Worm (Caenorhabditis elegans) whole organism, L4 larva: ENCODE measurements around the gene ain-1.
A peak's percentile ranks its signal among the peaks of the same experiment; 100 is the strongest.

Experiments used
- F37D6.2 ChIP-seq: sonication (generic microtip); optimal IDR thresholded peaks from 2 replicates; lab custom pipeline; 2016; ENCODE audit warnings: mild to moderate bottlenecking, missing genetic modification characterization, missing compliant biosample characterization
- R02D3.7 ChIP-seq: fragments of 150-350 bp; sonication (generic microtip); optimal IDR thresholded peaks from 3 replicates; lab custom pipeline; 2014; ENCODE audit warnings: missing biosample characterization, missing genetic modification characterization
- Y105C5A.15 ChIP-seq: fragments of 200-800 bp; sonication (Bioruptor generic); IDR thresholded peaks from 2 replicates; pipeline ENCODE4 v1.3.6; 2022; ENCODE audit warnings: missing genetic modification characterization, missing compliant biosample characterization
- Y48G9A.11 ChIP-seq: fragments of 200-800 bp; sonication (Bioruptor generic); IDR thresholded peaks from 2 replicates; pipeline ENCODE4 v1.3.6; 2022; ENCODE audit warnings: missing genetic modification reagents, missing genetic modification characterization, missing compliant biosample characterization
- Y75B8A.6 ChIP-seq: fragments of 200-800 bp; sonication (Bioruptor generic); IDR thresholded peaks from 2 replicates; pipeline ENCODE4 v1.3.6; 2022; ENCODE audit warnings: missing genetic modification reagents, missing genetic modification characterization, missing compliant biosample characterization
- ZK337.2 ChIP-seq: fragments of 200-800 bp; sonication (Bioruptor generic); IDR thresholded peaks from 2 replicates; pipeline ENCODE4 v1.3.6; 2022; ENCODE audit warnings: missing genetic modification reagents, missing genetic modification characterization, missing compliant biosample characterization
- ZK546.5 ChIP-seq, 2 experiments: sonication (generic microtip); optimal IDR thresholded peaks; 2 replicates each; lab custom pipeline; 2017; ENCODE audit warnings: missing biosample characterization in 2 of 2, missing genetic modification characterization in 2 of 2
- aly-2 ChIP-seq: sonication (generic microtip); optimal IDR thresholded peaks from 2 replicates; lab custom pipeline; 2018; ENCODE audit warnings: missing biosample characterization, missing genetic modification characterization
- ama-1 ChIP-seq: fragments of 150-350 bp; optimal IDR thresholded peaks from 2 replicates; lab custom pipeline; 2014; ENCODE audit warnings: inconsistent platforms, mixed read lengths
- arid-1 ChIP-seq: fragments of 200-800 bp; sonication (Bioruptor generic); conservative IDR thresholded peaks from 2 replicates; pipeline ENCODE4 v1.3.6; 2022; ENCODE audit warnings: missing genetic modification reagents, missing genetic modification characterization, missing compliant biosample characterization
- attf-4 ChIP-seq: sonication (generic microtip); optimal IDR thresholded peaks from 3 replicates; lab custom pipeline; 2017; ENCODE audit warnings: missing biosample characterization, missing genetic modification characterization
- ceh-28 ChIP-seq: fragments of 150-350 bp; optimal IDR thresholded peaks from 2 replicates; lab custom pipeline; 2014; ENCODE audit warnings: missing biosample characterization, missing genetic modification reagents, missing genetic modification characterization
- ceh-82 ChIP-seq: sonication (generic microtip); optimal IDR thresholded peaks from 2 replicates; lab custom pipeline; 2017; ENCODE audit warnings: missing biosample characterization, missing genetic modification characterization
- ces-1 ChIP-seq: fragments of 150-350 bp; sonication (generic microtip); optimal IDR thresholded peaks from 4 replicates; lab custom pipeline; 2014; ENCODE audit warnings: missing biosample characterization, missing genetic modification reagents, missing genetic modification characterization
- daf-12 ChIP-seq: fragments of 150-350 bp; optimal IDR thresholded peaks from 2 replicates; lab custom pipeline; 2014; ENCODE audit warnings: missing biosample characterization, missing genetic modification reagents, missing genetic modification characterization
- daf-19 ChIP-seq: fragments of 200-800 bp; sonication (Bioruptor generic); conservative IDR thresholded peaks from 2 replicates; pipeline ENCODE4 v1.3.6; 2022; ENCODE audit warnings: missing genetic modification characterization, missing compliant biosample characterization
- dmd-8 ChIP-seq: fragments of 200-800 bp; sonication (Bioruptor generic); IDR thresholded peaks from 2 replicates; pipeline ENCODE4 v1.3.6; 2022; ENCODE audit warnings: missing genetic modification characterization, missing compliant biosample characterization
- duxl-1 ChIP-seq: sonication (generic microtip); optimal IDR thresholded peaks from 2 replicates; lab custom pipeline; 2016; ENCODE audit warnings: mild to moderate bottlenecking, missing genetic modification characterization, moderate library complexity, missing compliant biosample characterization; ENCODE audit not compliant: poor library complexity
- dve-1 ChIP-seq: sonication (generic microtip); optimal IDR thresholded peaks from 2 replicates; lab custom pipeline; 2017; ENCODE audit warnings: antibody characterized with exemption, mild to moderate bottlenecking, missing genetic modification characterization, missing compliant biosample characterization; ENCODE audit not compliant: insufficient read depth
- egl-27 ChIP-seq: sonication (generic microtip); optimal IDR thresholded peaks from 3 replicates; lab custom pipeline; 2017; ENCODE audit warnings: missing biosample characterization, missing genetic modification reagents, missing genetic modification characterization
- fkh-10 ChIP-seq: fragments of 150-350 bp; optimal IDR thresholded peaks from 2 replicates; lab custom pipeline; 2014; ENCODE audit warnings: missing biosample characterization, missing genetic modification reagents, missing genetic modification characterization
- gei-8 ChIP-seq: fragments of 200-800 bp; sonication (Bioruptor generic); optimal IDR thresholded peaks from 2 replicates; lab custom pipeline; 2018; ENCODE audit warnings: mild to moderate bottlenecking, missing genetic modification characterization, missing compliant biosample characterization
- lim-7 ChIP-seq: fragments of 200-800 bp; sonication (Bioruptor generic); IDR thresholded peaks from 2 replicates; pipeline ENCODE4 v1.3.6; 2022; ENCODE audit warnings: missing genetic modification characterization, missing compliant biosample characterization
- lin-13 ChIP-seq: fragments of 150-350 bp; optimal IDR thresholded peaks from 2 replicates; lab custom pipeline; 2014; ENCODE audit warnings: missing biosample characterization, missing genetic modification reagents, missing genetic modification characterization
- lin-29 ChIP-seq: fragments of 200-800 bp; sonication (Bioruptor generic); IDR thresholded peaks from 2 replicates; pipeline ENCODE4 v1.3.6; 2022; ENCODE audit warnings: missing genetic modification reagents, missing genetic modification characterization, missing compliant biosample characterization
- lin-38 ChIP-seq: fragments of 200-800 bp; sonication (Bioruptor generic); IDR thresholded peaks from 2 replicates; pipeline ENCODE4 v1.3.6; 2022; ENCODE audit warnings: missing genetic modification reagents, missing genetic modification characterization, missing compliant biosample characterization
- lir-3 ChIP-seq: sonication (generic microtip); optimal IDR thresholded peaks from 2 replicates; lab custom pipeline; 2016; ENCODE audit warnings: mild to moderate bottlenecking, missing genetic modification characterization, missing compliant biosample characterization
- madf-5 ChIP-seq, 2 experiments: fragments of 200-800 bp; sonication (Bioruptor generic); IDR thresholded peaks; 2 replicates each; pipeline ENCODE4 v1.3.6; 2022; ENCODE audit warnings: missing compliant biosample characterization in 2 of 2, missing genetic modification characterization in 2 of 2
- madf-9 ChIP-seq: fragments of 200-800 bp; sonication (Bioruptor generic); conservative IDR thresholded peaks from 2 replicates; pipeline ENCODE4 v1.3.6; 2022; ENCODE audit warnings: missing genetic modification reagents, missing genetic modification characterization, missing compliant biosample characterization
- mxl-3 ChIP-seq: fragments of 200-800 bp; sonication (Bioruptor generic); optimal IDR thresholded peaks from 2 replicates; lab custom pipeline; 2018; ENCODE audit warnings: mild to moderate bottlenecking, missing genetic modification characterization, missing compliant biosample characterization
- nhr-11 ChIP-seq: fragments of 150-350 bp; optimal IDR thresholded peaks from 2 replicates; lab custom pipeline; 2014; ENCODE audit warnings: missing biosample characterization, missing genetic modification characterization
- nhr-25 ChIP-seq: sonication (generic microtip); optimal IDR thresholded peaks from 2 replicates; lab custom pipeline; 2017; ENCODE audit warnings: missing genetic modification characterization, mild to moderate bottlenecking, missing compliant biosample characterization, antibody characterized with exemption, moderate library complexity, borderline replicate concordance; ENCODE audit not compliant: insufficient read depth
- nhr-41 ChIP-seq: fragments of 200-800 bp; sonication (Bioruptor generic); IDR thresholded peaks from 2 replicates; pipeline ENCODE4 v1.3.6; 2022; ENCODE audit warnings: missing genetic modification reagents, missing genetic modification characterization, missing compliant biosample characterization
- nhr-48 ChIP-seq: sonication (generic microtip); optimal IDR thresholded peaks from 2 replicates; lab custom pipeline; 2016; ENCODE audit warnings: mild to moderate bottlenecking, missing genetic modification characterization, missing compliant biosample characterization
- nhr-6 ChIP-seq: fragments of 150-350 bp; optimal IDR thresholded peaks from 2 replicates; lab custom pipeline; 2014; ENCODE audit warnings: missing biosample characterization, missing genetic modification characterization
- nhr-77 ChIP-seq: fragments of 150-350 bp; optimal IDR thresholded peaks from 2 replicates; lab custom pipeline; 2014; ENCODE audit warnings: missing biosample characterization, missing genetic modification characterization
- php-3 ChIP-seq: fragments of 200-800 bp; sonication (Bioruptor generic); IDR thresholded peaks from 2 replicates; pipeline ENCODE4 v1.3.6; 2022; ENCODE audit warnings: missing genetic modification reagents, missing genetic modification characterization, missing compliant biosample characterization
- pqm-1 ChIP-seq: sonication (generic microtip); optimal IDR thresholded peaks from 2 replicates; lab custom pipeline; 2017; ENCODE audit warnings: missing biosample characterization, missing genetic modification characterization
- saeg-2 ChIP-seq: fragments of 200-800 bp; sonication (Bioruptor generic); IDR thresholded peaks from 2 replicates; pipeline ENCODE4 v1.3.6; 2022; ENCODE audit warnings: missing genetic modification reagents, missing genetic modification characterization, missing compliant biosample characterization
- snpc-1.2 ChIP-seq: fragments of 200-800 bp; sonication (Bioruptor generic); IDR thresholded peaks from 2 replicates; pipeline ENCODE4 v1.3.6; 2022; ENCODE audit warnings: missing genetic modification reagents, missing genetic modification characterization, missing compliant biosample characterization
- spr-1 ChIP-seq: sonication (generic microtip); optimal IDR thresholded peaks from 2 replicates; lab custom pipeline; 2016; ENCODE audit warnings: mild to moderate bottlenecking, missing genetic modification characterization, missing compliant biosample characterization
- spr-3 ChIP-seq: fragments of 200-800 bp; sonication (Bioruptor generic); optimal IDR thresholded peaks from 2 replicates; lab custom pipeline; 2018; ENCODE audit warnings: mild to moderate bottlenecking, missing genetic modification characterization, missing compliant biosample characterization
- tag-97 ChIP-seq: fragments of 200-800 bp; sonication (Bioruptor generic); IDR thresholded peaks from 2 replicates; pipeline ENCODE4 v1.3.6; 2022; ENCODE audit warnings: missing genetic modification characterization, missing compliant biosample characterization
- tra-1 ChIP-seq: fragments of 200-800 bp; sonication (Bioruptor generic); IDR thresholded peaks from 2 replicates; pipeline ENCODE4 v1.3.6; 2022; ENCODE audit warnings: missing genetic modification reagents, missing genetic modification characterization, missing compliant biosample characterization
- unc-130 ChIP-seq: sonication (generic microtip); optimal IDR thresholded peaks from 2 replicates; lab custom pipeline; 2016; ENCODE audit warnings: missing genetic modification reagents, missing genetic modification characterization, missing compliant biosample characterization
- unc-39 ChIP-seq: sonication (generic microtip); optimal IDR thresholded peaks from 2 replicates; lab custom pipeline; 2017; ENCODE audit warnings: missing biosample characterization, missing genetic modification characterization
- unc-62 ChIP-seq, 3 experiments: fragments of 150-350 bp in 1 of 3; sonication (generic microtip); optimal IDR thresholded peaks in 2 of 3; peaks in 1 of 3; 1 replicate in 1 of 3; 2 replicates in 2 of 3; lab custom pipeline; 2014 to 2017; ENCODE audit warnings: missing biosample characterization in 3 of 3, missing genetic modification characterization in 3 of 3, missing genetic modification reagents in 3 of 3, missing genotype in 1 of 3
- zag-1 ChIP-seq: fragments of 150-350 bp; optimal IDR thresholded peaks from 2 replicates; lab custom pipeline; 2014; ENCODE audit warnings: missing biosample characterization, missing genetic modification characterization
- zfp-2 ChIP-seq: sonication (generic microtip); optimal IDR thresholded peaks from 2 replicates; lab custom pipeline; 2016; ENCODE audit warnings: mild to moderate bottlenecking, missing genetic modification characterization, missing compliant biosample characterization
- zip-2 ChIP-seq: fragments of 150-350 bp; optimal IDR thresholded peaks from 2 replicates; lab custom pipeline; 2014; ENCODE audit warnings: missing biosample characterization, missing genetic modification characterization
- ztf-11 ChIP-seq: fragments of 150-350 bp; optimal IDR thresholded peaks from 2 replicates; lab custom pipeline; 2014; ENCODE audit warnings: missing biosample characterization, missing genetic modification characterization
- ztf-7 ChIP-seq: fragments of 150-350 bp; optimal IDR thresholded peaks from 2 replicates; lab custom pipeline; 2014; ENCODE audit warnings: missing biosample characterization, missing genetic modification characterization

Gene ain-1

DNA sequence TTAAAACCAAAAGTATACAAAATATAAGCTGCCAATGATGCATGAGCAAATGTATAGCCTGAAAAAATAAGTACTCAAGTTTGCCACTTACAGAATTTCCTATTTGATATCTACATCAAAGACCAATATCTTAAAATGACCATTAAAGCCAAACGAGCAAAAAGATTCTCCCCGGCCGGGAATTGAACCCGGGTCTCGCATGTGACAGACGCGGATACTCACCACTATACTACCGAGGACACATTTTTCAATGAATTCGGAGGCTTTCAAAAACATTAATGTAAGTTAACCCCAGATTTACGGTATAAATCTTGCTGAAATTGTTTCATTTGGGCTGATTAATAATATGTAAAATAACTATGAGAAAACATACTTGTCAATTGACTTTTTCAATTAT, 4.9 kb downstream of the ain-1 start (continued):
- TF ChIP-seq madf-9: peak; percentile 32; the same call in 1 of the 2 replicates
- TF ChIP-seq zfp-2 (tag; lab: Kevin White, UChicago): no peak
- no peak for TF ChIP-seq pqm-1
- no peak for TF ChIP-seq unc-62 (GFP tag; optimal IDR thresholded peaks at IDR 0.05 in 1 of 2; lab: Kevin White, UChicago)
- no peak for TF ChIP-seq unc-62 (tag; optimal IDR thresholded peaks at IDR 0.05; lab: Kevin White, UChicago)
- TF ChIP-seq aly-2 (tag; lab: Kevin White, UChicago): no peak
- TF ChIP-seq egl-27 (tag; lab: Kevin White, UChicago): no peak
- TF ChIP-seq nhr-6: no peak
- TF ChIP-seq ztf-11 (tag; lab: Kevin White, UChicago): no peak
- TF ChIP-seq zip-2 (tag; lab: Kevin White, UChicago): no peak
- TF ChIP-seq nhr-41 (GFP tag; lab: Robert Waterston, UW): no peak
- no peak for TF ChIP-seq Y75B8A.6 (GFP tag; lab: Robert Waterston, UW)
- TF ChIP-seq daf-19 (GFP tag; lab: Robert Waterston, UW): no peak
- TF ChIP-seq arid-1: 0 out of 2 replicates have a peak, but pooled peaks have one; percentile 12
- no peak for TF ChIP-seq spr-3
- no peak for TF ChIP-seq lin-29 (GFP tag; lab: Robert Waterston, UW)
- no peak for TF ChIP-seq F37D6.2
- TF ChIP-seq unc-130: no peak
- no peak for TF ChIP-seq nhr-25 (tag; lab: Kevin White, UChicago)
- TF ChIP-seq zag-1 (tag; lab: Kevin White, UChicago): no peak
- no peak for TF ChIP-seq fkh-10
- TF ChIP-seq lin-13 (GFP tag; lab: Kevin White, UChicago): no peak
- TF ChIP-seq ceh-28: no peak
- TF ChIP-seq spr-1: no peak
- no peak for TF ChIP-seq saeg-2 (GFP tag; lab: Robert Waterston, UW)
- no peak for TF ChIP-seq Y105C5A.15 (GFP tag; lab: Robert Waterston, UW)
- TF ChIP-seq attf-4: no peak
- TF ChIP-seq dmd-8 (GFP tag; lab: Robert Waterston, UW): 0 out of 2 replicates have a peak, but pooled peaks have one; percentile 38
- TF ChIP-seq Y48G9A.11: no peak
- no peak for TF ChIP-seq nhr-48 (tag; lab: Kevin White, UChicago)
- no peak for TF ChIP-seq ama-1
- TF ChIP-seq lin-38: peak; percentile 5; the same call in 1 of the 2 replicates
- no peak for TF ChIP-seq gei-8 (GFP tag; lab: Kevin White, UChicago)
- TF ChIP-seq nhr-77 (tag; lab: Kevin White, UChicago): no peak
- no peak for TF ChIP-seq R02D3.7 (tag; lab: Kevin White, UChicago)
- no peak; the same call in 1 of the 2 replicates for TF ChIP-seq snpc-1.2
- TF ChIP-seq duxl-1 (tag; lab: Kevin White, UChicago): no peak
- no peak for TF ChIP-seq lir-3 (tag; lab: Kevin White, UChicago)
- no peak for TF ChIP-seq tag-97 (GFP tag; lab: Robert Waterston, UW)
- TF ChIP-seq daf-12 (tag; lab: Kevin White, UChicago): no peak
- TF ChIP-seq nhr-11 (tag; lab: Kevin White, UChicago): no peak
- TF ChIP-seq lim-7 (GFP tag; lab: Robert Waterston, UW): peak; percentile 70
- no peak for TF ChIP-seq mxl-3 (GFP tag; lab: Kevin White, UChicago)
- TF ChIP-seq dve-1 (tag; lab: Kevin White, UChicago): peak; percentile 5
- no peak for TF ChIP-seq ces-1 (GFP tag; lab: Kevin White, UChicago)
- no peak for TF ChIP-seq ZK337.2 (GFP tag; lab: Robert Waterston, UW)
- TF ChIP-seq tra-1: 0 out of 2 replicates have a peak, but pooled peaks have one; percentile 29
- no peak for TF ChIP-seq php-3 (GFP tag; lab: Robert Waterston, UW)
- TF ChIP-seq ceh-82 (tag; lab: Kevin White, UChicago): no peak
- TF ChIP-seq madf-5 (GFP tag; IDR thresholded peaks at IDR 0.05; lab: Robert Waterston, UW): no peak
- TF ChIP-seq unc-39: no peak
- no peak for TF ChIP-seq ztf-7 (tag; lab: Kevin White, UChicago)
- TF ChIP-seq ZK546.5 (tag; optimal IDR thresholded peaks at IDR 0.05; lab: Kevin White, UChicago): no peak
